Fruit fly (Drosophila melanogaster) whole organism, embryonic: ENCODE data around the gene CG42751.

Source experiments
- Ada2b ChIP-seq: fragments of 200-800 bp; sonication (Bioruptor generic); IDR thresholded peaks from 2 replicates; pipeline ENCODE4 v1.3.6; 2022; ENCODE audit warnings: missing biosample characterization, missing genetic modification characterization
- Adf1 ChIP-seq: fragments of 200-800 bp; sonication (Bioruptor generic); IDR thresholded peaks from 2 replicates; pipeline ENCODE4 v1.3.6; 2022; ENCODE audit warnings: missing biosample characterization, missing genetic modification characterization
- Blimp-1 ChIP-seq: fragments of 200-800 bp; sonication (Bioruptor generic); optimal IDR thresholded peaks from 3 replicates; lab custom pipeline; 2018; ENCODE audit warnings: missing biosample characterization, missing genetic modification characterization, mild to moderate bottlenecking, moderate library complexity, missing genetic modification reagents
- CG10209 ChIP-seq: fragments of 200-800 bp; sonication (Bioruptor generic); optimal IDR thresholded peaks from 3 replicates; lab custom pipeline; 2017; ENCODE audit warnings: missing biosample characterization, mild to moderate bottlenecking, missing genetic modification characterization, missing genetic modification reagents
- CG10274 ChIP-seq: fragments of 200-800 bp; sonication (Bioruptor generic); optimal IDR thresholded peaks from 3 replicates; lab custom pipeline; 2017; ENCODE audit warnings: missing biosample characterization, mild to moderate bottlenecking, missing genetic modification characterization
- CG10431 ChIP-seq: fragments of 200-800 bp; sonication (Bioruptor generic); optimal IDR thresholded peaks from 3 replicates; lab custom pipeline; 2018; ENCODE audit warnings: missing biosample characterization, mild to moderate bottlenecking, missing genetic modification characterization
- CG10959 ChIP-seq: fragments of 200-800 bp; sonication (Bioruptor generic); IDR thresholded peaks from 2 replicates; pipeline ENCODE4 v1.3.6; 2022; ENCODE audit warnings: missing biosample characterization, missing genetic modification characterization
- CG11398 ChIP-seq: fragments of 200-800 bp; sonication (Bioruptor generic); optimal IDR thresholded peaks from 2 replicates; lab custom pipeline; 2016; ENCODE audit warnings: missing biosample characterization, missing genetic modification characterization
- CG11695 ChIP-seq: fragments of 200-800 bp; sonication (Bioruptor generic); IDR thresholded peaks from 3 replicates; pipeline ENCODE4 v1.3.6; 2022; ENCODE audit warnings: missing biosample characterization, missing genetic modification characterization
- CG13424 ChIP-seq: fragments of 200-800 bp; sonication (Bioruptor generic); optimal IDR thresholded peaks from 2 replicates; lab custom pipeline; 2019; ENCODE audit warnings: missing biosample characterization, mild to moderate bottlenecking, missing genetic modification characterization, moderate library complexity
- CG14965 ChIP-seq: fragments of 200-800 bp; sonication (Bioruptor generic); optimal IDR thresholded peaks from 2 replicates; lab custom pipeline; 2016; ENCODE audit warnings: missing biosample characterization, missing genetic modification characterization, borderline replicate concordance
- CG15011 ChIP-seq: fragments of 200-800 bp; sonication (Bioruptor generic); optimal IDR thresholded peaks from 3 replicates; lab custom pipeline; 2018; ENCODE audit warnings: missing biosample characterization, mild to moderate bottlenecking, missing genetic modification characterization
- CG31388 ChIP-seq: fragments of 200-800 bp; sonication (Bioruptor generic); optimal IDR thresholded peaks from 2 replicates; lab custom pipeline; 2016; ENCODE audit warnings: missing biosample characterization, missing genetic modification characterization
- CG31441 ChIP-seq: fragments of 200-800 bp; sonication (Bioruptor generic); IDR thresholded peaks from 2 replicates; pipeline ENCODE4 v1.3.6; 2022; ENCODE audit warnings: missing biosample characterization, missing genetic modification characterization
- CG3281 ChIP-seq: fragments of 200-800 bp; sonication (Bioruptor generic); optimal IDR thresholded peaks from 3 replicates; lab custom pipeline; 2017; ENCODE audit warnings: missing biosample characterization, mild to moderate bottlenecking, missing genetic modification characterization
- CG34224 ChIP-seq: fragments of 200-800 bp; sonication (Bioruptor generic); IDR thresholded peaks from 3 replicates; pipeline ENCODE4 v1.3.6; 2022; ENCODE audit warnings: missing biosample characterization, missing genetic modification characterization; ENCODE audit not compliant: partially characterized antibody
- CG4730 ChIP-seq: fragments of 200-800 bp; sonication (Bioruptor generic); IDR thresholded peaks from 2 replicates; pipeline ENCODE4 v1.3.6; 2022; ENCODE audit warnings: missing biosample characterization, missing genetic modification characterization
- CG6689 ChIP-seq: fragments of 200-800 bp; sonication (Bioruptor generic); IDR thresholded peaks from 2 replicates; pipeline ENCODE4 v1.3.6; 2022; ENCODE audit warnings: missing biosample characterization, missing genetic modification characterization
- CG6813 ChIP-seq: fragments of 200-800 bp; sonication (Bioruptor generic); optimal IDR thresholded peaks from 2 replicates; lab custom pipeline; 2017; ENCODE audit warnings: missing biosample characterization, missing genetic modification characterization, mild to moderate bottlenecking, moderate library complexity, missing genetic modification reagents
- CG7271 ChIP-seq: fragments of 200-800 bp; sonication (Bioruptor generic); optimal IDR thresholded peaks from 2 replicates; lab custom pipeline; 2018; ENCODE audit warnings: missing biosample characterization, mild to moderate bottlenecking, missing genetic modification characterization, moderate library complexity
- CG7745 ChIP-seq: fragments of 200-800 bp; sonication (Bioruptor generic); optimal IDR thresholded peaks from 2 replicates; lab custom pipeline; 2018; ENCODE audit warnings: missing biosample characterization, mild to moderate bottlenecking, missing genetic modification characterization, moderate library complexity
- CTCF ChIP-seq: fragments of 200-800 bp; sonication (Bioruptor generic); optimal IDR thresholded peaks from 2 replicates; lab custom pipeline; 2017; ENCODE audit warnings: missing biosample characterization, mild to moderate bottlenecking, missing genetic modification characterization, moderate library complexity
- Dfd ChIP-seq, 2 experiments: fragments of >200 bp; optimal IDR thresholded peaks; 2 replicates each; lab custom pipeline; 2017; ENCODE audit warnings: missing biosample characterization in 2 of 2, missing genetic modification characterization in 2 of 2
- Dll ChIP-seq: fragments of 200-800 bp; sonication (Bioruptor generic); IDR thresholded peaks from 4 replicates; pipeline ENCODE4 v1.3.6; 2022; ENCODE audit warnings: missing biosample characterization, missing genetic modification characterization; ENCODE audit not compliant: partially characterized antibody
- Dp ChIP-seq: fragments of 200-800 bp; sonication (Bioruptor generic); optimal IDR thresholded peaks from 2 replicates; lab custom pipeline; 2018; ENCODE audit warnings: missing biosample characterization, mild to moderate bottlenecking, missing genetic modification characterization, moderate library complexity
- Fer1 ChIP-seq: fragments of 200-800 bp; sonication (Bioruptor generic); optimal IDR thresholded peaks from 2 replicates; lab custom pipeline; 2017; ENCODE audit warnings: missing biosample characterization, mild to moderate bottlenecking, missing genetic modification characterization
- H15 ChIP-seq: fragments of 200-800 bp; sonication (Bioruptor generic); IDR thresholded peaks from 3 replicates; pipeline ENCODE4 v1.3.6; 2022; ENCODE audit warnings: missing biosample characterization, missing genetic modification characterization
- Hr51 ChIP-seq, 2 experiments: fragments of 200-800 bp; sonication (Bioruptor generic); optimal IDR thresholded peaks; 2 replicates in 1 of 2; 3 replicates in 1 of 2; lab custom pipeline; 2016 to 2018; ENCODE audit warnings: missing biosample characterization in 2 of 2, missing genetic modification characterization in 2 of 2, mild to moderate bottlenecking in 1 of 2, moderate library complexity in 1 of 2
- Lhr ChIP-seq: fragments of 200-800 bp; sonication (Bioruptor generic); optimal IDR thresholded peaks from 3 replicates; lab custom pipeline; 2017; ENCODE audit warnings: mild to moderate bottlenecking, missing biosample characterization, missing genetic modification reagents, missing genetic modification characterization
- MBD-R2 ChIP-seq: fragments of 200-800 bp; sonication (Bioruptor generic); IDR thresholded peaks from 2 replicates; pipeline ENCODE4 v1.3.6; 2022; ENCODE audit warnings: missing biosample characterization, missing genetic modification characterization
- Max ChIP-seq: fragments of 200-800 bp; sonication (Bioruptor generic); optimal IDR thresholded peaks from 2 replicates; lab custom pipeline; 2016; ENCODE audit warnings: missing biosample characterization, mild to moderate bottlenecking, missing genetic modification characterization
- Med ChIP-seq: fragments of 200-800 bp; sonication (Bioruptor generic); peaks from one replicate; lab custom pipeline; 2016; ENCODE audit warnings: missing biosample characterization, missing genetic modification characterization, mild to moderate bottlenecking, inconsistent platforms, moderate library complexity
- NK7.1 ChIP-seq: fragments of 200-800 bp; sonication (Bioruptor generic); optimal IDR thresholded peaks from 3 replicates; lab custom pipeline; 2016; ENCODE audit warnings: missing biosample characterization, missing genetic modification characterization
- Xbp1 ChIP-seq: fragments of 200-800 bp; sonication (Bioruptor generic); optimal IDR thresholded peaks from 3 replicates; lab custom pipeline; 2016; ENCODE audit warnings: missing biosample characterization, mild to moderate bottlenecking, missing genetic modification characterization
- ase ChIP-seq: fragments of 200-800 bp; sonication (Bioruptor generic); IDR thresholded peaks from 3 replicates; pipeline ENCODE4 v1.3.6; 2022; ENCODE audit warnings: missing biosample characterization, missing genetic modification characterization
- emc ChIP-seq: fragments of 200-800 bp; sonication (Bioruptor generic); optimal IDR thresholded peaks from 2 replicates; lab custom pipeline; 2016; ENCODE audit warnings: missing biosample characterization, missing genetic modification characterization
- ewg ChIP-seq: fragments of 200-800 bp; sonication (Bioruptor generic); optimal IDR thresholded peaks from 3 replicates; lab custom pipeline; 2017; ENCODE audit warnings: mild to moderate bottlenecking, missing biosample characterization, missing genetic modification reagents, missing genetic modification characterization
- grau ChIP-seq: fragments of 200-800 bp; optimal IDR thresholded peaks from 3 replicates; lab custom pipeline; 2019; ENCODE audit warnings: missing biosample characterization, mild to moderate bottlenecking, missing genetic modification characterization, moderate library complexity
- gro ChIP-seq: fragments of 200-800 bp; sonication (Bioruptor generic); optimal IDR thresholded peaks from 2 replicates; lab custom pipeline; 2016; ENCODE audit warnings: missing biosample characterization, missing genetic modification characterization
- gt ChIP-seq: fragments of 200-800 bp; sonication (Bioruptor generic); IDR thresholded peaks from 2 replicates; pipeline ENCODE4 v1.3.6; 2022; ENCODE audit warnings: missing biosample characterization, missing genetic modification characterization
- h ChIP-seq: fragments of >200 bp; optimal IDR thresholded peaks from 2 replicates; lab custom pipeline; 2017
- ham ChIP-seq: fragments of 200-800 bp; sonication (Bioruptor generic); IDR thresholded peaks from 2 replicates; pipeline ENCODE4 v1.3.6; 2022; ENCODE audit warnings: missing biosample characterization, missing genetic modification characterization
- luna ChIP-seq: fragments of 200-800 bp; sonication (Bioruptor generic); optimal IDR thresholded peaks from 2 replicates; lab custom pipeline; 2016; ENCODE audit warnings: missing biosample characterization, missing genetic modification characterization
- org-1 ChIP-seq: fragments of 200-800 bp; sonication (Bioruptor generic); optimal IDR thresholded peaks from 2 replicates; lab custom pipeline; 2017; ENCODE audit warnings: missing biosample characterization, missing genetic modification characterization
- p53 ChIP-seq: fragments of 200-800 bp; sonication (Bioruptor generic); optimal IDR thresholded peaks from 2 replicates; lab custom pipeline; 2016; ENCODE audit warnings: missing biosample characterization, missing genetic modification characterization
- pros ChIP-seq: fragments of 200-800 bp; sonication (Bioruptor generic); optimal IDR thresholded peaks from 3 replicates; lab custom pipeline; 2019; ENCODE audit warnings: missing biosample characterization, mild to moderate bottlenecking, missing genetic modification characterization, moderate library complexity
- tna ChIP-seq: fragments of 200-800 bp; sonication (Bioruptor generic); IDR thresholded peaks from 2 replicates; pipeline ENCODE4 v1.3.6; 2022; ENCODE audit warnings: missing biosample characterization, missing genetic modification characterization; ENCODE audit not compliant: partially characterized antibody
- trh ChIP-seq: fragments of 200-800 bp; sonication (Bioruptor generic); optimal IDR thresholded peaks from 2 replicates; lab custom pipeline; 2016; ENCODE audit warnings: missing biosample characterization, missing genetic modification characterization
- tx ChIP-seq: fragments of 200-800 bp; sonication (Bioruptor generic); optimal IDR thresholded peaks from 2 replicates; lab custom pipeline; 2016; ENCODE audit warnings: missing biosample characterization, missing genetic modification characterization
- vnd ChIP-seq: fragments of 200-800 bp; sonication (Bioruptor generic); IDR thresholded peaks from 3 replicates; pipeline ENCODE4 v1.3.6; 2022; ENCODE audit warnings: missing biosample characterization, missing genetic modification characterization; ENCODE audit not compliant: partially characterized antibody

The CG42751 gene

dm6 chr2L:11808702-11809583 is 44.3 kb upstream of the CG42751 start, which contains the start of gene crol (continued):
- TF ChIP-seq Blimp-1 (GFP tag; lab: Kevin White, UChicago), result peak; percentile 10
- TF ChIP-seq p53, result no peak
- no peak for TF ChIP-seq Dfd (GFP tag; optimal IDR thresholded peaks at IDR 0.05; lab: Kevin White, UChicago)
- no peak for TF ChIP-seq CG15011 (GFP tag; lab: Kevin White, UChicago)
- TF ChIP-seq CG7745 (tag; lab: Kevin White, UChicago), result no peak
- no peak for TF ChIP-seq trh (GFP tag; lab: Kevin White, UChicago)
- no peak for TF ChIP-seq CG10431 (GFP tag; lab: Kevin White, UChicago)
- peak; percentile 2 for TF ChIP-seq CG10209 (GFP tag; lab: Kevin White, UChicago)
- peak; percentile 43 for TF ChIP-seq CG13424 (tag; lab: Kevin White, UChicago)
- TF ChIP-seq Lhr (GFP tag; lab: Kevin White, UChicago), result peak; percentile 83
- peak; percentile 86 for TF ChIP-seq Dll (GFP tag; lab: Robert Waterston, UW)
- TF ChIP-seq CG14965 (GFP tag; lab: Kevin White, UChicago), result no peak
- TF ChIP-seq CG11398 (GFP tag; lab: Kevin White, UChicago), result no peak
- TF ChIP-seq CG31388, result no peak
- peak in 1 of 2 experiments; percentile 34 for TF ChIP-seq Hr51 (GFP tag; optimal IDR thresholded peaks at IDR 0.05; lab: Kevin White, UChicago)
- TF ChIP-seq CG11695, result no peak
- TF ChIP-seq gt (GFP tag; lab: Robert Waterston, UW), result no peak
- no peak for TF ChIP-seq ewg (GFP tag; lab: Kevin White, UChicago)
- no peak for TF ChIP-seq Xbp1 (GFP tag; lab: Kevin White, UChicago)
- 0 out of 2 replicates have a peak, but pooled peaks have one; percentile 8 for TF ChIP-seq CG6689 (GFP tag; lab: Robert Waterston, UW)
- TF ChIP-seq H15 (GFP tag; lab: Robert Waterston, UW), result no peak
- no peak for TF ChIP-seq ham (GFP tag; lab: Robert Waterston, UW)
- TF ChIP-seq CG7271 (tag; lab: Kevin White, UChicago), result no peak
- peak; percentile 42; the same call in 1 of the 2 replicates for TF ChIP-seq MBD-R2 (GFP tag; lab: Robert Waterston, UW)
- TF ChIP-seq CG4730 (GFP tag; lab: Robert Waterston, UW), result no peak
- TF ChIP-seq tna (GFP tag; lab: Robert Waterston, UW), result peak; percentile 55
- TF ChIP-seq org-1 (GFP tag; lab: Kevin White, UChicago), result no peak
- no peak for TF ChIP-seq CG10959
- TF ChIP-seq pros (GFP tag; lab: Kevin White, UChicago), result peak; percentile 89
- no peak for TF ChIP-seq Ada2b (GFP tag; lab: Robert Waterston, UW)
- TF ChIP-seq ase (GFP tag; lab: Robert Waterston, UW), result no peak
- no peak for TF ChIP-seq Max (GFP tag; lab: Kevin White, UChicago)
- TF ChIP-seq grau (tag; lab: Kevin White, UChicago), result peak; percentile 39
- TF ChIP-seq CG34224 (GFP tag; lab: Robert Waterston, UW), result peak; percentile 88
- peak; percentile 80 for TF ChIP-seq Med (GFP tag; lab: Kevin White, UChicago)
- TF ChIP-seq emc, result no peak
- TF ChIP-seq vnd (GFP tag; lab: Robert Waterston, UW), result peak; percentile 72
- TF ChIP-seq Dp, result peak; percentile 41
- no peak for TF ChIP-seq tx (GFP tag; lab: Kevin White, UChicago)
- no peak for TF ChIP-seq CG10274 (GFP tag; lab: Kevin White, UChicago)
- no peak for TF ChIP-seq CG3281 (GFP tag; lab: Kevin White, UChicago)
- TF ChIP-seq h, result no peak
- TF ChIP-seq CG31441 (GFP tag; lab: Robert Waterston, UW), result peak; percentile 35; the same call in 1 of the 2 replicates
- no peak for TF ChIP-seq Fer1
- no peak for TF ChIP-seq luna (GFP tag; lab: Kevin White, UChicago)
- no peak for TF ChIP-seq gro (GFP tag; lab: Kevin White, UChicago)
- TF ChIP-seq Adf1 (GFP tag; lab: Robert Waterston, UW), result peak; percentile 90
- TF ChIP-seq NK7.1 (GFP tag; lab: Kevin White, UChicago), result no peak
- peak; percentile 20 for TF ChIP-seq CTCF (GFP tag; lab: Kevin White, UChicago)
- TF ChIP-seq CG6813 (GFP tag; lab: Kevin White, UChicago), result no peak
